Fruit fly (Drosophila melanogaster): ENCODE measurements around the gene CG32815.

CG32815 gene

dm6 chrX:935049-935900, 3.0 kb downstream of the CG32815 start, which contains the start of gene TRAM (continued):
- TF ChIP-seq CG6813 (GFP tag; optimal IDR thresholded peaks at IDR 0.05) (peak; percentile 96), CG7963 (GFP tag; IDR thresholded peaks at IDR 0.05; ENCODE audit: partially characterized antibody) (peak; percentile 67; the same call in 1 of the 3 replicates), usp (GFP tag; optimal IDR thresholded peaks at IDR 0.05) (no peak), CG16815 (GFP tag; optimal IDR thresholded peaks at IDR 0.05) (peak; percentile 98), en (GFP tag; optimal IDR thresholded peaks at IDR 0.05) (peak; percentile 95), CG34224 (GFP tag; IDR thresholded peaks at IDR 0.05; ENCODE audit: partially characterized antibody) (peak; percentile 68), pfk (GFP tag; optimal IDR thresholded peaks at IDR 0.05) (peak; percentile 72), bcd (GFP tag; optimal IDR thresholded peaks at IDR 0.05) (peak; percentile 99), sim (GFP tag; IDR thresholded peaks at IDR 0.05) (peak; percentile 96), CG6654 (GFP tag; optimal IDR thresholded peaks at IDR 0.05) (peak; percentile 91), CG42726 (GFP tag; IDR thresholded peaks at IDR 0.05; ENCODE audit: partially characterized antibody) (peak; percentile 82), chif (GFP tag; optimal IDR thresholded peaks at IDR 0.05) (peak; percentile 98 to 99), CG13296 (GFP tag; optimal IDR thresholded peaks at IDR 0.05) (peak; percentile 97), Awh (GFP tag; IDR thresholded peaks at IDR 0.05) (peak; percentile 99), CG5245 (GFP tag; optimal IDR thresholded peaks at IDR 0.05) (peak; percentile 97), CG1602 (GFP tag; optimal IDR thresholded peaks at IDR 0.05) (peak; percentile 97), CG31224 (GFP tag; IDR thresholded peaks at IDR 0.05) (peak; percentile 97), peb (GFP tag; IDR thresholded peaks at IDR 0.05) (peak; percentile 98), Dp (GFP tag; optimal IDR thresholded peaks at IDR 0.05) (peak; percentile 89), Abd-B (GFP tag; optimal IDR thresholded peaks at IDR 0.05) (peak; percentile 97), E2f1 (GFP tag; IDR thresholded peaks at IDR 0.05) (peak; percentile 98), pb (GFP tag; optimal IDR thresholded peaks at IDR 0.05) (peak; percentile 98), bowl (GFP tag; IDR thresholded peaks at IDR 0.05) (peak; percentile 97), Stat92E (GFP tag; optimal IDR thresholded peaks at IDR 0.05) (peak in 1 of 3 experiments; percentile 90), sug (tag; optimal IDR thresholded peaks at IDR 0.05) (peak; percentile 98), CG17568 (GFP tag; optimal IDR thresholded peaks at IDR 0.05) (no peak), slp2 (GFP tag; optimal IDR thresholded peaks at IDR 0.05) (peak; percentile 98), CG10209 (GFP tag; optimal IDR thresholded peaks at IDR 0.05) (peak; percentile 98), pan (optimal IDR thresholded peaks at IDR 0.05) (no peak), pan (GFP tag; optimal IDR thresholded peaks at IDR 0.05 in 1 of 2, IDR thresholded peaks at IDR 0.05 in 1 of 2) (peak in 1 of 2 experiments; percentile 99), Doc2 (GFP tag; IDR thresholded peaks at IDR 0.05) (peak; percentile 95), br (optimal IDR thresholded peaks at IDR 0.05) (no peak), Hsf (GFP tag; optimal IDR thresholded peaks at IDR 0.05) (peak; percentile 98), CG34376 (GFP tag; optimal IDR thresholded peaks at IDR 0.05) (peak; percentile 99), Atf3 (GFP tag; optimal IDR thresholded peaks at IDR 0.05) (peak; percentile 98), pho (GFP tag; optimal IDR thresholded peaks at IDR 0.05) (peak; percentile 98), MESR4 (GFP tag; optimal IDR thresholded peaks at IDR 0.05) (peak; percentile 67), gcm (GFP tag; optimal IDR thresholded peaks at IDR 0.05) (peak; percentile 97), CG14441 (GFP tag; IDR thresholded peaks at IDR 0.05) (peak; percentile 99), zen2 (GFP tag; IDR thresholded peaks at IDR 0.05; ENCODE audit: partially characterized antibody) (peak; percentile 67), ftz-f1 (GFP tag; optimal IDR thresholded peaks at IDR 0.05) (peak; percentile 78), Side (GFP tag; optimal IDR thresholded peaks at IDR 0.05) (peak; percentile 98), CG13624 (GFP tag; optimal IDR thresholded peaks at IDR 0.05) (peak; percentile 98), nom (GFP tag; optimal IDR thresholded peaks at IDR 0.05) (peak; percentile 98), gce (GFP tag; IDR thresholded peaks at IDR 0.05) (peak; percentile 98), CG17829 (tag; optimal IDR thresholded peaks at IDR 0.05) (peak; percentile 99), Sin3A (optimal IDR thresholded peaks at IDR 0.05) (peak; percentile 92), pum (GFP tag; optimal IDR thresholded peaks at IDR 0.05) (peak; percentile 98)
